Worm (Caenorhabditis elegans): Measurements from ENCODE around the gene mrps-11.
A peak's percentile ranks its signal among the peaks of the same experiment; 100 is the strongest.

The mrps-11 gene

ce11 chrV:12478990-12479389, 15.4 kb downstream of the mrps-11 start (continued):
- no peak for TF ChIP-seq zag-1 (tag; optimal IDR thresholded peaks at IDR 0.05)
- TF ChIP-seq jun-1 (tag; optimal IDR thresholded peaks at IDR 0.05) = no peak
- TF ChIP-seq swsn-7 (tag; optimal IDR thresholded peaks at IDR 0.05) = no peak
- TF ChIP-seq sptf-1 (tag; optimal IDR thresholded peaks at IDR 0.05) = no peak
- no peak for TF ChIP-seq snpc-4 (tag; optimal IDR thresholded peaks at IDR 0.05)
- no peak for TF ChIP-seq C34B4.2 (tag; optimal IDR thresholded peaks at IDR 0.05)
- no peak for TF ChIP-seq lin-15B (tag; optimal IDR thresholded peaks at IDR 0.05)
- TF ChIP-seq alr-1 (tag; optimal IDR thresholded peaks at IDR 0.05; ENCODE audit: borderline replicate concordance) = no peak
- peak; percentile 79 for TF ChIP-seq lin-14 (GFP tag; optimal IDR thresholded peaks at IDR 0.05)
- no peak for TF ChIP-seq skn-1 (tag; optimal IDR thresholded peaks at IDR 0.05)
- no peak for TF ChIP-seq dsc-1 (tag; optimal IDR thresholded peaks at IDR 0.05)
- no peak for TF ChIP-seq zip-4 (GFP tag; optimal IDR thresholded peaks at IDR 0.05)
- no peak for TF ChIP-seq unc-30 (tag; optimal IDR thresholded peaks at IDR 0.05)
- no peak for TF ChIP-seq lin-39 (tag; optimal IDR thresholded peaks at IDR 0.05)

- TF ChIP-seq ceh-88 (GFP tag; IDR thresholded peaks at IDR 0.05) (no peak), lin-39 (tag; optimal IDR thresholded peaks at IDR 0.05) (no peak), lin-15B (tag; optimal IDR thresholded peaks at IDR 0.05) (no peak), snu-23 (GFP tag; optimal IDR thresholded peaks at IDR 0.05) (no peak), C16A3.4 (tag; optimal IDR thresholded peaks at IDR 0.05) (no peak), mep-1 (tag; optimal IDR thresholded peaks at IDR 0.05) (no peak), nhr-77 (tag; optimal IDR thresholded peaks at IDR 0.05) (no peak), rnt-1 (tag; optimal IDR thresholded peaks at IDR 0.05) (no peak), F16B12.6 (tag; optimal IDR thresholded peaks at IDR 0.05) (no peak)
Measured at ce11 chrV:12478111-12478510, 16.3 kb downstream of the mrps-11 start, which contains the start of gene atn-1. Gene atn-1 (plus strand): TSS chrV:12478411.

ce11 chrV:12477139-12477538, 17.3 kb downstream of the mrps-11 start:
- no peak for TF ChIP-seq nhr-47 (tag; optimal IDR thresholded peaks at IDR 0.05)
- TF ChIP-seq elt-3 (tag; optimal IDR thresholded peaks at IDR 0.05) = no peak
- TF ChIP-seq nhr-84 (tag; optimal IDR thresholded peaks at IDR 0.05) = no peak
- TF ChIP-seq aha-1 (tag; optimal IDR thresholded peaks at IDR 0.05) = no peak
- TF ChIP-seq sptf-1 (tag; optimal IDR thresholded peaks at IDR 0.05) = no peak
- no peak for TF ChIP-seq fkh-8 (tag; optimal IDR thresholded peaks at IDR 0.05)
- TF ChIP-seq ceh-82 (tag; optimal IDR thresholded peaks at IDR 0.05) = no peak
- TF ChIP-seq pag-3 (tag; optimal IDR thresholded peaks at IDR 0.05; ENCODE audit: borderline replicate concordance, insufficient read depth) = peak; percentile 99
- no peak for TF ChIP-seq vab-15 (tag; optimal IDR thresholded peaks at IDR 0.05)
- TF ChIP-seq nhr-71 (tag; optimal IDR thresholded peaks at IDR 0.05) = peak; percentile 41
- TF ChIP-seq egl-13 (tag; optimal IDR thresholded peaks at IDR 0.05) = no peak
- TF ChIP-seq ama-1 (optimal IDR thresholded peaks at IDR 0.05) = no peak
- TF ChIP-seq snu-23 (GFP tag; optimal IDR thresholded peaks at IDR 0.05) = peak; percentile 23
- TF ChIP-seq rnt-1 (tag; optimal IDR thresholded peaks at IDR 0.05) = peak; percentile 61
- TF ChIP-seq nhr-20 (tag; optimal IDR thresholded peaks at IDR 0.05) = no peak
- TF ChIP-seq nhr-28 (tag; optimal IDR thresholded peaks at IDR 0.05) = no peak
- 0 out of 2 replicates have a peak, but pooled peaks have one; percentile 10 for TF ChIP-seq nhr-19 (GFP tag; conservative IDR thresholded peaks at IDR 0.05)
- TF ChIP-seq unc-130 (tag; optimal IDR thresholded peaks at IDR 0.05) = peak; percentile 10
- TF ChIP-seq nhr-76 (tag; optimal IDR thresholded peaks at IDR 0.05) = no peak
- TF ChIP-seq unc-86 (tag; optimal IDR thresholded peaks at IDR 0.05) = no peak
- TF ChIP-seq aly-2 (tag; optimal IDR thresholded peaks at IDR 0.05) = no peak
- TF ChIP-seq efl-3 (GFP tag; optimal IDR thresholded peaks at IDR 0.05) = no peak
- TF ChIP-seq lin-35 (GFP tag; optimal IDR thresholded peaks at IDR 0.05) = peak in 1 of 2 experiments; percentile 9
- TF ChIP-seq lin-14 (GFP tag; optimal IDR thresholded peaks at IDR 0.05) = peak; percentile 70

Data from whole organism, L1 larva.